Worm (Caenorhabditis elegans): Measurements from ENCODE around the gene Y46H3A.5.

Gene Y46H3A.5

DNA sequence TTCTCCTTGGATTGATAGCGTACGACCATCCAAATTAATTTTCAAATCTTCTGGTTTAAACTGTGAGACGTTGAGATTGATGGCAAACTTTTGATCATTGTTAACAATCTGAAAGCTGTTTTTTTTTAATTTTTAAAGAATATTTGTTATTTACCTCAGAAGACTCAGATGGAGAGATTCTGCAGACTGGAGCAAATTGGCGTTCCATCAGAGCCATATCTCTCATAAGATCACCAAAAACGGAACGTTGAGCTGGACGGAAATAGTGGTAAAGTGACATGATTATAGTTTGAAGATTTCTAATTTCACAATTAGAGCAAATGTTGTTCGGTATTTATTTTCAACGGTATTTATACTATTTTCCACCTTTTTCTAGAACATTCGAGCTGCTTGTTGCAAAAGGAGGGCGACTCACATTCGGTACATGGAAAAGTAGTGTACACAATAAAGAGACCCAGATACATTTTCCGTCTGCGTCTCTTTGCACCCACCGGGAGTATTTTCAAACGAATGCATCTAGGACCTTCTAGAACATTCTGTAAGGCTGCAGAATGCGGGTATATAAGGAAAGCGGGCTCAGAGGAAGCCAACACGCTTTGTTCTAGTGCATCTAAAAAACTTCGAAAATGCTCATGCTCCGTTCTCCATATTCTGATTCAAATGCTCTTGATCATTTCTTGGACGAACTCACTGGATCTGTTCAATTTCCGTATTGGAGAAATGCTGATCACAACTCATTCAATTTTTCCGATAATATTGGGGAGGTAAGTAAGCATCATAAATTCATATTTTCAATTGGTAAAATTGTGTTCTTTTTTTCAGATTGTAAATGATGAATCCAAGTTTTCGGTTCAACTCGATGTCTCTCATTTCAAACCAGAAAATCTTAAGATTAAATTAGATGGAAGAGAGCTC is 9.8 kb downstream of the Y46H3A.5 start, which contains the start of the genes hsp-16.2 and hsp-16.41:
Gene hsp-16.2, minus strand, starts transcription at position 313 of the 915 bp plus-strand sequence.
Gene hsp-16.41, plus strand, starts transcription at position 534 of the 915 bp plus-strand sequence.
- TF ChIP-seq unc-62 (GFP tag; optimal IDR thresholded peaks at IDR 0.05) = no peak

ce11 chrV:1804034-1804542 is 10.6 kb downstream of the Y46H3A.5 start:
- TF ChIP-seq unc-62 (GFP tag; optimal IDR thresholded peaks at IDR 0.05) = no peak

- no peak for TF ChIP-seq unc-62 (GFP tag; optimal IDR thresholded peaks at IDR 0.05)
Observed at ce11 chrV:1803043-1803442, 11.6 kb downstream of the Y46H3A.5 start, which contains the start of gene srt-41. TSS of gene srt-41 (minus strand) at chrV:1803143.

DNA sequence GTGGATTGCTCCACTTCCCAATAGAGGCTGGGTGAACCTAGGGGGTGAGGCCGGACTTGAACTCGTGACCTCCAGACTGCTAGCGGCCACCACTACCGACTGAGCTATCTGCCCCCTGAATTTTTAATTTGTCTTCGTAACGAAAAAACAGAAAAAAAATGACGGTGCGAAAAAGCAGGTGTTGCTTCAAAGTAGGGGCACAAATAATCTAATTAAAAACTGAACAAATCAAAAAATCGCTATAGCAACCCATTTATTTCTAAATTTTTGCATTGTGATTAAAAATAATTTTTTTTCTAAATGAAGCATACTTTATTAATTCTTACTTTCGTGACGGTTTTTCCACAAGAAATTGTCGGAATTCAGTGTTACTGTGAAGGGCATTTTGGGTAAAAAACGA is 16.8 kb downstream of the Y46H3A.5 start, which contains the start of gene F36H9.10:
Gene F36H9.10, plus strand, starts transcription at position 301 of the 400 bp plus-strand sequence.
- no peak for TF ChIP-seq unc-62 (GFP tag; optimal IDR thresholded peaks at IDR 0.05)

DNA sequence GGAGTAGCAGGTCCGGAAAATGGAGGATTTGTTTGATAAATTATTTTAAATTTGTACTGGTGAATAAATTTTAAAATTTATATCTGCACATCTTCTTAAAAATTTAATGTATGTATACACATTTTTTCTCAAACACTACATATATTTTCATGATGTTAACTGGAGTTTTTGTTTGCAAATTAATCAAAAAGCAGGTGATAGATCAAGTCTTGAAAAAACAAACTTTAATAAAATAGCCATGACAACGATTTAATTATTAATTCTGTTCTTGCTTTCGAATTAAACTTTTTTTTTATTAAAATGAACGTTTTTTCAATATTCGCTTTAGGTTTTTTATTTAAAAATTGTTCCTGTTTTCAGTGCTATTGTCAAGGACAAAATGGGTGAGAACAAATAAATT is 20.5 kb downstream of the Y46H3A.5 start, which contains the start of gene F36H9.1:
Gene F36H9.1, plus strand, starts transcription at position 301 of the 400 bp plus-strand sequence.
- TF ChIP-seq unc-62 (GFP tag; optimal IDR thresholded peaks at IDR 0.05) = no peak

- TF ChIP-seq unc-62 (GFP tag; optimal IDR thresholded peaks at IDR 0.05) = no peak
Observed at ce11 chrV:1789495-1789894, 25.2 kb downstream of the Y46H3A.5 start.

- TF ChIP-seq unc-62 (GFP tag; optimal IDR thresholded peaks at IDR 0.05) = no peak
Observed at ce11 chrV:1788157-1788556, 26.5 kb downstream of the Y46H3A.5 start, which contains the start of gene F36H9.2. TSS of gene F36H9.2 (plus strand) at chrV:1788457.

- TF ChIP-seq unc-62 (GFP tag; optimal IDR thresholded peaks at IDR 0.05) = no peak
Observed at ce11 chrV:1781922-1782321, 32.8 kb downstream of the Y46H3A.5 start, which contains the start of gene F36H9.5. TSS of gene F36H9.5 (minus strand) at chrV:1782022.

DNA sequence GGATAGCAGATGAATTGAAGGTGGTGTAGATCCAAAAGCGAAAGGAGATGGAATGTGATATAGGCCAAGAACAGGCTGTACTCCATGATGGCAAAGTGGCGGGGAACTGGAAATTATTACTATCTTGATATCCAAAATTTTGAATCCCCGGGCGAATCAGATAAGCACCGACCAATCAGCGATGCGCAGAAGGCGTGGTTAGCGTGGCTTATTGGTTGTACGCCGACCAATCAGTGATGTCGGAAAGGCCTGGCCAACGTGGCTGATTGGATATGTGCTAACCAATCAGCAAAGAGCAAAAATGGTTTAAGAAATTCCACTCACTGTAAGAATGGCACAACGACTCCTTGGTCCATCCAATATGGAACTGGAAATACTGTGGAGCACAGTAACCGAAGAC is 34.7 kb downstream of the Y46H3A.5 start:
- no peak for TF ChIP-seq unc-62 (GFP tag; optimal IDR thresholded peaks at IDR 0.05)

ce11 chrV:1779136-1779535 is 35.5 kb downstream of the Y46H3A.5 start, which contains the start of gene F36H9.4:
TSS of gene F36H9.4 (minus strand) at chrV:1779236.
- TF ChIP-seq unc-62 (GFP tag; optimal IDR thresholded peaks at IDR 0.05) = no peak

DNA sequence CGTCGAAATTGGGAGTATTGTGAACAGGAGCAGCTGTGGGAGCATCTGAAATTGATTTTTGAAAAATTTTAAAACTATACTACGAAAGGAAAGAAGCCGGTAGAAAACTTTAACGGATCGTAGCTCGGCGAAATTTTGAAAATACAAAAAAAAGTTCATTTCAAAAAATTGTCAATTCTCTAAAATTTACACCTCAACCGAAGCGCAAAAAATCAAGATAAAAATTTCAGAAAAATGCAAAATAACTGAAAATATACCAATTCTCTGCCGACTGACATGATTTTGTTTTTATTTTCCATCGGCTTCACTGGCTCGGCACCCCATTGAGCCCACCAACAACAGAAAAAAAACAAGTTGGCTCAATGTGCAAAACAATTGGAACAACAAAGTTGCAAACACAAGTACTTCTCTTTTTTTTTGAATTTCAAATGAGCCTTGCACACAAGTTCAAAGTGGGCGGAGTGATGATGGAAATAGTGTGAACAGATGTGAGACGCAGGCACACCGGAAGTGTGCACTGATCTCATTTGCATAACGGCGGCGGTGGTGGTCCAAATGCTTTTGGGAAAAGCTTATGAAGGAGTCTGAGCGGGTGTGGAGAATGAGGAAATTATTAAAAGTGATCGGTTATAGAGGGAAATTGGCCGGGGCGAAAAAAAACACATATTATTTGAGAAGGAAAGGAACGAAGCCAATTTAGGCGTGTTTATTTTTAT is 39.7 kb downstream of the Y46H3A.5 start, which contains the start of gene F36H9.7:
Gene F36H9.7, minus strand, starts transcription at position 51 of the 716 bp plus-strand sequence.
- no peak for TF ChIP-seq unc-62 (GFP tag; optimal IDR thresholded peaks at IDR 0.05)

ce11 chrV:1773120-1773519 is 41.6 kb downstream of the Y46H3A.5 start:
- TF ChIP-seq unc-62 (GFP tag; optimal IDR thresholded peaks at IDR 0.05) = no peak

ce11 chrV:1771727-1772126 is 43.0 kb downstream of the Y46H3A.5 start, which contains the start of gene dhs-13:
TSS of gene dhs-13 (minus strand) at chrV:1771734.
- no peak for TF ChIP-seq unc-62 (GFP tag; optimal IDR thresholded peaks at IDR 0.05)

DNA sequence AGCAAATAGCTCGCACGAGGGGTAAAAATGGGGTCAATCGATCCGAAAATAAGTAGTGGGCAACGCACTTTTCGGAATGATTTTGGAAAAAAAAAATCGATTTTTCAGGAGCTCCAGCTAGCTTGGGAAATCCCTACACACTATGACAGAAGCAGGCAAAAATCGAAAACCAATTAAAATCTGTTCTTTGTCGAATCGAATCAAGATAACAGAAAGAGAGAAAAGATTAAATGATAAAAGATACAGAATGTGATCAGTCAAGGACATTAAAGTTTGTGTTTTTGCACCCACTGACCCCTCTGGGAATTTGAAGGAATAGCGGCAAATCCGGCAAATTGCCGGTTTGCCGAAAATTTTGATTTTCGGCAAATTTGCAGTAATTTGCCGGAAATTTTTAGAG is 47.3 kb downstream of the Y46H3A.5 start:
- no peak for TF ChIP-seq unc-62 (GFP tag; optimal IDR thresholded peaks at IDR 0.05)

Measured in whole organism, dauer.